Worm (Caenorhabditis elegans): Measurements from ENCODE around the gene fbxo-11.2.
A peak's percentile ranks its signal among the peaks of the same experiment; 100 is the strongest.
"Not testable (repeated sequence)": the region's sequence is repeated elsewhere in the genome, so short reads cannot be mapped to it uniquely, and the experiment has no call there.

fbxo-11.2 gene

ce11 chrIII:1053067-1053466 is at the start of gene fbxo-11.2:
fbxo-11.2 (minus strand) TSS chrIII:1053242.
- TF ChIP-seq klf-2 (GFP tag; conservative IDR thresholded peaks at IDR 0.05) (no peak), T22C8.4 (GFP tag; IDR thresholded peaks at IDR 0.05) (no peak), ztf-23 (GFP tag; IDR thresholded peaks at IDR 0.05) (no peak), tab-1 (GFP tag; IDR thresholded peaks at IDR 0.05) (no peak), med-1 (GFP tag; optimal IDR thresholded peaks at IDR 0.05; ENCODE audit: insufficient read depth) (no peak), cog-1 (tag; optimal IDR thresholded peaks at IDR 0.05) (no peak), ref-1 (GFP tag; conservative IDR thresholded peaks at IDR 0.05) (no peak), ztf-29 (GFP tag; IDR thresholded peaks at IDR 0.05) (no peak), flt-1 (GFP tag; IDR thresholded peaks at IDR 0.05) (no peak)

DNA sequence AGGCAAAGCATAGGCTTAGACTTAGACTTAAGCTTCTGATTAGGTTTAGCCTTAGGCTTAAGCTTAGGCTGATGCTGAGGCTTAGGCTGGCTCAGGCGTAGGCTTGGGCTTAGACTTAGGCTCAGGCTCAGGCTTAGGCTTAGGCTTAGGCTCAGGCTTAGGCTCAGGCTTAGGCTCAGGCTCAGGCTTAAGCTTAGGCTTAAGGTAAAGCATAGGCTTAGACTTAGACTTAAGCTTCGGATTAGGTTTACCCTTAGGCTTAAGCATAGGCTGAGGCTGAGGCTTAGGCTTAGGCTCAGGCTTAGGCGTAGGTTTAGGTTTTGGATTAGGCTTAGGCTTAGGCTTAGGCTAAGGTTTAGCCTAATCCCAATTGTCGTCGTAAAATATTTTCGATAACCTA is 46.5 kb upstream of the fbxo-11.2 start:
- TF ChIP-seq tab-1 (GFP tag; IDR thresholded peaks at IDR 0.05), result no peak
- no peak for TF ChIP-seq ref-1 (GFP tag; conservative IDR thresholded peaks at IDR 0.05)
- TF ChIP-seq klf-2 (GFP tag; conservative IDR thresholded peaks at IDR 0.05), result no peak
- no peak for TF ChIP-seq ztf-23 (GFP tag; IDR thresholded peaks at IDR 0.05)
- no peak for TF ChIP-seq med-1 (GFP tag; optimal IDR thresholded peaks at IDR 0.05; ENCODE audit: insufficient read depth)
- no peak for TF ChIP-seq flt-1 (GFP tag; IDR thresholded peaks at IDR 0.05)
- no peak for TF ChIP-seq cog-1 (tag; optimal IDR thresholded peaks at IDR 0.05)
- no peak for TF ChIP-seq ztf-29 (GFP tag; IDR thresholded peaks at IDR 0.05)
- no peak for TF ChIP-seq T22C8.4 (GFP tag; IDR thresholded peaks at IDR 0.05)

- TF ChIP-seq klf-2 (GFP tag; conservative IDR thresholded peaks at IDR 0.05) (no peak), T22C8.4 (GFP tag; IDR thresholded peaks at IDR 0.05) (0 out of 2 replicates have a peak, but pooled peaks have one; percentile 18)
Observed at ce11 chrIII:1094391-1094790, 41.3 kb upstream of the fbxo-11.2 start.

- TF ChIP-seq ztf-29 (GFP tag; IDR thresholded peaks at IDR 0.05) (no peak), tab-1 (GFP tag; IDR thresholded peaks at IDR 0.05) (no peak), cog-1 (tag; optimal IDR thresholded peaks at IDR 0.05) (no peak), ref-1 (GFP tag; conservative IDR thresholded peaks at IDR 0.05) (no peak), ztf-23 (GFP tag; IDR thresholded peaks at IDR 0.05) (no peak), flt-1 (GFP tag; IDR thresholded peaks at IDR 0.05) (no peak), med-1 (GFP tag; optimal IDR thresholded peaks at IDR 0.05; ENCODE audit: insufficient read depth) (no peak), T22C8.4 (GFP tag; IDR thresholded peaks at IDR 0.05) (peak; percentile 69)
Observed at ce11 chrIII:1084971-1085370, 31.9 kb upstream of the fbxo-11.2 start.

- no peak for TF ChIP-seq ref-1 (GFP tag; conservative IDR thresholded peaks at IDR 0.05)
- no peak for TF ChIP-seq flt-1 (GFP tag; IDR thresholded peaks at IDR 0.05)
- no peak for TF ChIP-seq T22C8.4 (GFP tag; IDR thresholded peaks at IDR 0.05)
- no peak for TF ChIP-seq tab-1 (GFP tag; IDR thresholded peaks at IDR 0.05)
- no peak for TF ChIP-seq klf-2 (GFP tag; conservative IDR thresholded peaks at IDR 0.05)
- no peak for TF ChIP-seq cog-1 (tag; optimal IDR thresholded peaks at IDR 0.05)
Observed at ce11 chrIII:1081101-1081500, 28.1 kb upstream of the fbxo-11.2 start, which contains the start of gene par-2. par-2 (plus strand) TSS chrIII:1081401.

DNA sequence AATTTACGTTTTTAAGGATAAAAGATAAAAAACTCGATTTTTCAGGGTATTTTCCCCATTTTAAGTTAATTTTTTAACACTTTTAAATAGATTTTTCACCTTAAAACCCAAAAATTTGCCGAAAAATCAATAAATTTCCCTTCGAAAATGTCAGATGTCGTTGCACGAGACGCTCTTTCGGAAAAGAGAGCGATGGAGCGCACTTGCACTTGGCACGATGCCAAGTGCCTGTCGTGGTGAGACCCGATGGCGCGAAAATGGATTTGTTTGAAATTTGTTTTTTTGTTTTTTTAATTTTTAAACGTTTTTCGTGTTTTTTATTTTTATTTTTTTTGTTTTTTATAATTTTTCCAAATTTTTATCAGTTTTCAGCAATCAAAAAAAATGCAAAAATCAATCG is 27.5 kb upstream of the fbxo-11.2 start, which contains the start of the genes rab-18 and kbp-4:
Gene rab-18, minus strand, starts transcription at position 240 of the 400 bp plus-strand sequence.
Gene kbp-4, plus strand, starts transcription at position 366 of the 400 bp plus-strand sequence.
- TF ChIP-seq med-1 (GFP tag; optimal IDR thresholded peaks at IDR 0.05; ENCODE audit: insufficient read depth), result no peak
- 0 out of 2 replicates have a peak, but pooled peaks have one; percentile 40 for TF ChIP-seq ztf-23 (GFP tag; IDR thresholded peaks at IDR 0.05)
- TF ChIP-seq tab-1 (GFP tag; IDR thresholded peaks at IDR 0.05), result no peak
- TF ChIP-seq cog-1 (tag; optimal IDR thresholded peaks at IDR 0.05), result peak; percentile 68
- TF ChIP-seq ref-1 (GFP tag; conservative IDR thresholded peaks at IDR 0.05), result no peak
- no peak for TF ChIP-seq klf-2 (GFP tag; conservative IDR thresholded peaks at IDR 0.05)
- peak; percentile 71 for TF ChIP-seq T22C8.4 (GFP tag; IDR thresholded peaks at IDR 0.05)
- peak; percentile 61; the same call in 1 of the 2 replicates for TF ChIP-seq flt-1 (GFP tag; IDR thresholded peaks at IDR 0.05)
- TF ChIP-seq ztf-29 (GFP tag; IDR thresholded peaks at IDR 0.05), result no peak

DNA sequence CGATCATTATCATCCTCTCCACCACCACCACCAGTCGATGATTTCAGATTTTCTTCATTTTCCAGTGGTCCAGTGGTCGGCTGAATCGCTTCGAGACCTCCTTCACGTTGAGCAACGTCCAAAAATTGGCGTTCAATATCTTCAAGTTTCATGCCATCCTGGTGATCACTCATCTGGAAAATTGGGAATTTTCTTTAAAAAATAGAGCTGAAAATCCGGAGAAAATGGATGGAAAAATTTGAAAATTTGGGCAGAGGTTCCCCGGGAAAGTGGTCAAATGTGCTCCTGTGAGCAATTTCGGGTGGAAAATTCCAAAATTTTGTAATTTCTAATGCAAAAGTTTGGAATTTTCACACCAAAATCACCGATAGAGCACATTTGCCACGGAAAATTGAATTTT is 23.3 kb upstream of the fbxo-11.2 start, which contains the start of gene uaf-1:
Gene uaf-1, minus strand, starts transcription at position 173 of the 400 bp plus-strand sequence.
- not testable (repeated sequence) for TF ChIP-seq tab-1 (GFP tag; IDR thresholded peaks at IDR 0.05); ref-1 (GFP tag; conservative IDR thresholded peaks at IDR 0.05); ztf-29 (GFP tag; IDR thresholded peaks at IDR 0.05)

DNA sequence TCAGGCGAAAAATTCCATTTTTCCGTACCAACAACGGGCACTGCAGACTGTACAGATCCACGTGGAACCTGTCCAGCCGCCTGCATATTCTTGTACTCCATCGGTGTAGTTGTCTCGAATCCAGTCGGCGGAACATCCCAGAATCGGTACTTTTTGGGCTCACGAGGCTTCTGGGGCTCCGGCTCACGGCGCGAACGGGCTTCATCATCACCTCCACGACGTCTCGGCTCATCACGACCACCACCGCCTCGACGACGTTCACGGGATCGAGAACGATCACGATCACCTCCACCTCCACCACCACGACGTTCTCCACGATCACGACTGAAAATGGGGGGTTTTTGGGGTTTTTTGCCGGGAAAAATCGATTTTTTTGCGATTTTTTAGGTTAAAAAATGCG is 21.1 kb upstream of the fbxo-11.2 start:
- TF ChIP-seq ref-1 (GFP tag; conservative IDR thresholded peaks at IDR 0.05), result no peak
- TF ChIP-seq flt-1 (GFP tag; IDR thresholded peaks at IDR 0.05), result no peak
- no peak for TF ChIP-seq ztf-23 (GFP tag; IDR thresholded peaks at IDR 0.05)
- TF ChIP-seq tab-1 (GFP tag; IDR thresholded peaks at IDR 0.05), result no peak
- TF ChIP-seq klf-2 (GFP tag; conservative IDR thresholded peaks at IDR 0.05), result no peak
- TF ChIP-seq cog-1 (tag; optimal IDR thresholded peaks at IDR 0.05), result no peak
- no peak for TF ChIP-seq T22C8.4 (GFP tag; IDR thresholded peaks at IDR 0.05)
- TF ChIP-seq ztf-29 (GFP tag; IDR thresholded peaks at IDR 0.05), result no peak
- no peak for TF ChIP-seq med-1 (GFP tag; optimal IDR thresholded peaks at IDR 0.05; ENCODE audit: insufficient read depth)

DNA sequence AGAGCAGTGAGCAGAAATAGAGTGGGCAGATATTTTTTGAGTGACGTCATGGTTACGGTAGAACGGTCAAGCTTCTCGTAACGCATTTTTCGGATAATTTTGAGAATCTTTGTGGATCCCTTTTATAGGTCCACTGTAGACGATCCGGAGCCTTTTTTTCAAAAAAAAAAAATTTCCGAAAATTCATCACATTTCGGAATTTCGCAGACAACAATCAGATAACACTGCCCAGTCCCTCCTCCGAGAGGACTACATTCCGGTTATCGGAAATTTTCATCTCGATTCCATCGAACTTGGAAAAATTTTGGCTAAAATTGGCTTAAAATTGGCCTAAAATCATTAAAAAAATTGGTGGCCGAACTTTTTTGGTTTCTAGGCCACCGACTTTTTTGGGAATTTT is 6.9 kb upstream of the fbxo-11.2 start, which contains the start of gene BE0003N10.6:
Gene BE0003N10.6, minus strand, starts transcription at position 101 of the 400 bp plus-strand sequence.
- TF ChIP-seq flt-1 (GFP tag; IDR thresholded peaks at IDR 0.05), result no peak
- no peak for TF ChIP-seq tab-1 (GFP tag; IDR thresholded peaks at IDR 0.05)
- no peak for TF ChIP-seq cog-1 (tag; optimal IDR thresholded peaks at IDR 0.05)
- no peak for TF ChIP-seq klf-2 (GFP tag; conservative IDR thresholded peaks at IDR 0.05)
- TF ChIP-seq ztf-23 (GFP tag; IDR thresholded peaks at IDR 0.05), result no peak
- TF ChIP-seq T22C8.4 (GFP tag; IDR thresholded peaks at IDR 0.05), result no peak
- TF ChIP-seq ref-1 (GFP tag; conservative IDR thresholded peaks at IDR 0.05), result no peak
- TF ChIP-seq med-1 (GFP tag; optimal IDR thresholded peaks at IDR 0.05; ENCODE audit: insufficient read depth), result no peak
- no peak for TF ChIP-seq ztf-29 (GFP tag; IDR thresholded peaks at IDR 0.05)

DNA sequence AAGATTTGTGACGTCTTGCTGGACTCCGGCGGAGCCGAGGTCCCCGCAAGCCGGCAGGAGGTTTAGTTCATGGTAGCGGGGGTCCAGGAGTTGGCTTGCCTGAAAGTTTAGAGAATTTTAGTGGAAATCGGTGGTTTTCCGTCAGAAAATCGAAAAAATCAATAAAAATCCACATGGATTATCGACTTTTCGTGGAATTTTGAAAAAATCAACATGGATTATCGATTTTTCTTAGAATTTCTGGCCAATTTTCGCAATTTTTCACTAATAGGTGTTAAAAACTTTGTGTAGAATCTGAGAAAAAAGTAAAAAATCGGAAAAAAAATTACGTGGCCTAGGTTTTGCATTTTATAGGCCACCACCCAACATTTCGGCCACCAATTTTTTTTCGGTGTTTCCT is 5.8 kb upstream of the fbxo-11.2 start:
- no peak for TF ChIP-seq flt-1 (GFP tag; IDR thresholded peaks at IDR 0.05)
- TF ChIP-seq ref-1 (GFP tag; conservative IDR thresholded peaks at IDR 0.05), result no peak
- TF ChIP-seq ztf-23 (GFP tag; IDR thresholded peaks at IDR 0.05), result no peak
- no peak for TF ChIP-seq tab-1 (GFP tag; IDR thresholded peaks at IDR 0.05)
- no peak for TF ChIP-seq med-1 (GFP tag; optimal IDR thresholded peaks at IDR 0.05; ENCODE audit: insufficient read depth)
- no peak for TF ChIP-seq cog-1 (tag; optimal IDR thresholded peaks at IDR 0.05)
- TF ChIP-seq T22C8.4 (GFP tag; IDR thresholded peaks at IDR 0.05), result no peak
- no peak for TF ChIP-seq klf-2 (GFP tag; conservative IDR thresholded peaks at IDR 0.05)
- no peak for TF ChIP-seq ztf-29 (GFP tag; IDR thresholded peaks at IDR 0.05)
